Fruit fly (Drosophila melanogaster) whole organism, embryonic: Measurements from ENCODE around the gene Tlk.

Experiments
- Atf-2 ChIP-seq: fragments of 200-800 bp; sonication (Bioruptor generic); optimal IDR thresholded peaks from 2 replicates; lab custom pipeline; 2016; ENCODE audit warnings: missing biosample characterization, missing genetic modification characterization
- Atf6 ChIP-seq: fragments of 200-800 bp; sonication (Bioruptor generic); IDR thresholded peaks from 2 replicates; pipeline ENCODE4 v1.3.6; 2022; ENCODE audit warnings: missing biosample characterization, missing genetic modification characterization
- CG10979 ChIP-seq: fragments of 200-800 bp; sonication (Bioruptor generic); optimal IDR thresholded peaks from 2 replicates; lab custom pipeline; 2018; ENCODE audit warnings: missing biosample characterization, mild to moderate bottlenecking, missing genetic modification characterization, moderate library complexity
- CG12219 ChIP-seq: fragments of 200-800 bp; sonication (Bioruptor generic); optimal IDR thresholded peaks from 3 replicates; lab custom pipeline; 2018; ENCODE audit warnings: missing biosample characterization, mild to moderate bottlenecking, missing genetic modification characterization
- CG13424 ChIP-seq: fragments of 200-800 bp; sonication (Bioruptor generic); optimal IDR thresholded peaks from 2 replicates; lab custom pipeline; 2019; ENCODE audit warnings: missing biosample characterization, mild to moderate bottlenecking, missing genetic modification characterization, moderate library complexity
- CG13624 ChIP-seq: fragments of 200-800 bp; sonication (Bioruptor generic); optimal IDR thresholded peaks from 2 replicates; lab custom pipeline; 2016; ENCODE audit warnings: missing biosample characterization, missing genetic modification characterization
- CG14050 ChIP-seq: fragments of 200-800 bp; sonication (Bioruptor generic); IDR thresholded peaks from 3 replicates; pipeline ENCODE4 v1.3.6; 2022; ENCODE audit warnings: missing biosample characterization, missing genetic modification characterization
- CG15269 ChIP-seq: fragments of 200-800 bp; sonication (Bioruptor generic); optimal IDR thresholded peaks from 2 replicates; lab custom pipeline; 2018; ENCODE audit warnings: missing biosample characterization, mild to moderate bottlenecking, missing genetic modification characterization, moderate library complexity
- CG16779 ChIP-seq: fragments of 200-800 bp; sonication (Bioruptor generic); IDR thresholded peaks from 2 replicates; pipeline ENCODE4 v1.3.6; 2022; ENCODE audit warnings: missing biosample characterization, missing genetic modification characterization
- CG18619 ChIP-seq: fragments of 200-800 bp; sonication (Bioruptor generic); optimal IDR thresholded peaks from 3 replicates; lab custom pipeline; 2017; ENCODE audit warnings: missing biosample characterization, mild to moderate bottlenecking, missing genetic modification characterization
- CG2202 ChIP-seq: fragments of 200-800 bp; sonication (Bioruptor generic); optimal IDR thresholded peaks from 2 replicates; lab custom pipeline; 2018; ENCODE audit warnings: missing biosample characterization, mild to moderate bottlenecking, missing genetic modification characterization
- CG30403 ChIP-seq: fragments of 200-800 bp; sonication (Bioruptor generic); optimal IDR thresholded peaks from 3 replicates; lab custom pipeline; 2016; ENCODE audit warnings: missing biosample characterization, missing genetic modification characterization
- CG33557 ChIP-seq: fragments of 200-800 bp; sonication (Bioruptor generic); optimal IDR thresholded peaks from 2 replicates; lab custom pipeline; 2019; ENCODE audit warnings: missing biosample characterization, mild to moderate bottlenecking, missing genetic modification characterization, moderate library complexity
- CG6689 ChIP-seq: fragments of 200-800 bp; sonication (Bioruptor generic); IDR thresholded peaks from 2 replicates; pipeline ENCODE4 v1.3.6; 2022; ENCODE audit warnings: missing biosample characterization, missing genetic modification characterization
- CG6854 ChIP-seq: fragments of 200-800 bp; sonication (Bioruptor generic); optimal IDR thresholded peaks from 3 replicates; lab custom pipeline; 2017; ENCODE audit warnings: missing biosample characterization, mild to moderate bottlenecking, missing genetic modification characterization
- CG7372 ChIP-seq: fragments of 200-800 bp; sonication (Bioruptor generic); IDR thresholded peaks from 2 replicates; pipeline ENCODE4 v1.3.6; 2022; ENCODE audit warnings: missing biosample characterization, missing genetic modification characterization
- CG7556 ChIP-seq: fragments of 200-800 bp; sonication (Bioruptor generic); optimal IDR thresholded peaks from 2 replicates; lab custom pipeline; 2017; ENCODE audit warnings: missing biosample characterization, mild to moderate bottlenecking, missing genetic modification characterization
- CG7786 ChIP-seq: fragments of 200-800 bp; sonication (Bioruptor generic); optimal IDR thresholded peaks from 2 replicates; lab custom pipeline; 2016; ENCODE audit warnings: missing biosample characterization, missing genetic modification characterization
- CG8924 ChIP-seq: fragments of 200-800 bp; optimal IDR thresholded peaks from 3 replicates; lab custom pipeline; 2019; ENCODE audit warnings: missing biosample characterization, mild to moderate bottlenecking, missing genetic modification characterization, moderate library complexity
- CG9609 ChIP-seq: fragments of 200-800 bp; sonication (Bioruptor generic); optimal IDR thresholded peaks from 3 replicates; lab custom pipeline; 2016; ENCODE audit warnings: missing biosample characterization, missing genetic modification characterization
- CTCF ChIP-seq: fragments of 200-800 bp; sonication (Bioruptor generic); optimal IDR thresholded peaks from 2 replicates; lab custom pipeline; 2017; ENCODE audit warnings: missing biosample characterization, mild to moderate bottlenecking, missing genetic modification characterization, moderate library complexity
- CrebB ChIP-seq: fragments of 200-800 bp; sonication (Bioruptor generic); optimal IDR thresholded peaks from 3 replicates; lab custom pipeline; 2018; ENCODE audit warnings: missing biosample characterization, mild to moderate bottlenecking, missing genetic modification characterization
- D19B ChIP-seq: fragments of 200-800 bp; sonication (Bioruptor generic); optimal IDR thresholded peaks from 2 replicates; lab custom pipeline; 2017; ENCODE audit warnings: missing biosample characterization, mild to moderate bottlenecking, missing genetic modification characterization
- Dip3 ChIP-seq: fragments of 200-800 bp; sonication (Bioruptor generic); optimal IDR thresholded peaks from 3 replicates; lab custom pipeline; 2016; ENCODE audit warnings: missing biosample characterization, missing genetic modification characterization
- Drgx ChIP-seq: fragments of 200-800 bp; sonication (Bioruptor generic); IDR thresholded peaks from 2 replicates; pipeline ENCODE4 v1.3.6; 2022; ENCODE audit warnings: missing biosample characterization, missing genetic modification characterization
- HLH3B ChIP-seq: fragments of 200-800 bp; sonication (Bioruptor generic); IDR thresholded peaks from 2 replicates; pipeline ENCODE4 v1.3.6; 2022; ENCODE audit warnings: missing biosample characterization, missing genetic modification characterization
- HLH4C ChIP-seq: fragments of 200-800 bp; sonication (Bioruptor generic); IDR thresholded peaks from 3 replicates; pipeline ENCODE4 v1.3.6; 2022; ENCODE audit warnings: missing biosample characterization, missing genetic modification characterization; ENCODE audit not compliant: partially characterized antibody
- HmgZ ChIP-seq: fragments of 200-800 bp; sonication (Bioruptor generic); optimal IDR thresholded peaks from 2 replicates; lab custom pipeline; 2018; ENCODE audit warnings: missing biosample characterization, mild to moderate bottlenecking, missing genetic modification characterization
- MTF-1 ChIP-seq: fragments of 200-800 bp; sonication (Bioruptor generic); optimal IDR thresholded peaks from 2 replicates; lab custom pipeline; 2018; ENCODE audit warnings: missing biosample characterization, mild to moderate bottlenecking, missing genetic modification characterization, borderline replicate concordance
- NFAT ChIP-seq: fragments of 200-800 bp; sonication (Bioruptor generic); IDR thresholded peaks from 2 replicates; pipeline ENCODE4 v1.3.6; 2022; ENCODE audit warnings: missing biosample characterization, missing genetic modification characterization
- Oaz ChIP-seq: fragments of 200-800 bp; sonication (Bioruptor generic); IDR thresholded peaks from 2 replicates; pipeline ENCODE4 v1.3.6; 2022; ENCODE audit warnings: missing biosample characterization, missing genetic modification characterization
- Opbp ChIP-seq: fragments of 200-800 bp; sonication (Bioruptor generic); IDR thresholded peaks from 3 replicates; pipeline ENCODE4 v1.3.6; 2022; ENCODE audit warnings: missing biosample characterization, missing genetic modification characterization; ENCODE audit not compliant: partially characterized antibody
- Sox100B ChIP-seq: fragments of 200-800 bp; sonication (Bioruptor generic); optimal IDR thresholded peaks from 3 replicates; lab custom pipeline; 2018; ENCODE audit warnings: missing biosample characterization, mild to moderate bottlenecking, missing genetic modification characterization
- Ssrp ChIP-seq: fragments of 200-800 bp; sonication (Bioruptor generic); optimal IDR thresholded peaks from 2 replicates; lab custom pipeline; 2018; ENCODE audit warnings: missing biosample characterization, mild to moderate bottlenecking, missing genetic modification characterization, moderate library complexity
- Xrp1 ChIP-seq: fragments of 200-800 bp; sonication (Bioruptor generic); IDR thresholded peaks from 2 replicates; pipeline ENCODE4 v1.3.6; 2022; ENCODE audit warnings: missing biosample characterization, missing genetic modification characterization
- cas ChIP-seq: fragments of 200-800 bp; sonication (Bioruptor generic); IDR thresholded peaks from 2 replicates; pipeline ENCODE4 v1.3.6; 2022; ENCODE audit warnings: missing biosample characterization, missing genetic modification characterization
- crp ChIP-seq, 2 experiments: fragments of 200-800 bp; sonication (Bioruptor generic); optimal IDR thresholded peaks; 2 replicates in 1 of 2; 3 replicates in 1 of 2; lab custom pipeline; 2017; ENCODE audit warnings: missing biosample characterization in 2 of 2, missing genetic modification characterization in 2 of 2, mild to moderate bottlenecking in 1 of 2, moderate library complexity in 1 of 2
- dati ChIP-seq: fragments of 200-800 bp; sonication (Bioruptor generic); IDR thresholded peaks from 2 replicates; pipeline ENCODE4 v1.3.6; 2022; ENCODE audit warnings: missing biosample characterization, missing genetic modification characterization
- dmrt99B ChIP-seq: fragments of 200-800 bp; sonication (Bioruptor generic); optimal IDR thresholded peaks from 2 replicates; lab custom pipeline; 2018; ENCODE audit warnings: missing biosample characterization, mild to moderate bottlenecking, missing genetic modification characterization, moderate library complexity
- gsb-n ChIP-seq: fragments of 200-800 bp; sonication (Bioruptor generic); optimal IDR thresholded peaks from 3 replicates; lab custom pipeline; 2018; ENCODE audit warnings: missing biosample characterization, mild to moderate bottlenecking, missing genetic modification characterization
- gt ChIP-seq: fragments of 200-800 bp; sonication (Bioruptor generic); IDR thresholded peaks from 2 replicates; pipeline ENCODE4 v1.3.6; 2022; ENCODE audit warnings: missing biosample characterization, missing genetic modification characterization
- hkb ChIP-seq, 2 experiments: fragments of 200-800 bp in 1 of 2; fragments of >200 bp in 1 of 2; sonication (Bioruptor generic) in 1 of 2; IDR thresholded peaks in 1 of 2; optimal IDR thresholded peaks in 1 of 2; 2 replicates each; pipeline versions ENCODE4 v1.3.6 to Lab custom; 2017 to 2022; ENCODE audit warnings: missing biosample characterization in 1 of 2, missing genetic modification characterization in 1 of 2
- ind ChIP-seq: fragments of 200-800 bp; sonication (Bioruptor generic); optimal IDR thresholded peaks from 3 replicates; lab custom pipeline; 2016; ENCODE audit warnings: missing biosample characterization, missing genetic modification characterization
- nmo ChIP-seq: fragments of 200-800 bp; sonication (Bioruptor generic); optimal IDR thresholded peaks from 2 replicates; lab custom pipeline; 2018; ENCODE audit warnings: missing biosample characterization, mild to moderate bottlenecking, missing genetic modification characterization, moderate library complexity
- pnt ChIP-seq: fragments of 200-800 bp; sonication (Bioruptor generic); optimal IDR thresholded peaks from 3 replicates; lab custom pipeline; 2016; ENCODE audit warnings: missing biosample characterization, missing genetic modification characterization
- row ChIP-seq: fragments of 200-800 bp; sonication (Bioruptor generic); IDR thresholded peaks from 3 replicates; pipeline ENCODE4 v1.3.6; 2022; ENCODE audit warnings: missing biosample characterization, missing genetic modification characterization
- tgo ChIP-seq: fragments of 200-800 bp; sonication (Bioruptor generic); IDR thresholded peaks from 3 replicates; pipeline ENCODE4 v1.3.6; 2022; ENCODE audit warnings: missing biosample characterization, missing genetic modification characterization
- unpg ChIP-seq: fragments of 200-800 bp; sonication (Bioruptor generic); optimal IDR thresholded peaks from 3 replicates; lab custom pipeline; 2018; ENCODE audit warnings: missing biosample characterization, mild to moderate bottlenecking, missing genetic modification characterization, moderate library complexity
- z ChIP-seq: fragments of 200-800 bp; sonication (Bioruptor generic); IDR thresholded peaks from 3 replicates; pipeline ENCODE4 v1.3.6; 2022; ENCODE audit warnings: missing biosample characterization, missing genetic modification characterization

Gene Tlk

dm6 chrX:3761318-3762081 lies 41.7 kb downstream of the Tlk start (continued):
- TF ChIP-seq D19B (GFP tag; lab: Kevin White, UChicago) = no peak
- peak; percentile 11 for TF ChIP-seq nmo
- no peak for TF ChIP-seq pnt (GFP tag; lab: Kevin White, UChicago)
- peak; percentile 37 for TF ChIP-seq Sox100B
- TF ChIP-seq NFAT = no peak
- TF ChIP-seq CG14050 (GFP tag; lab: Robert Waterston, UW) = no peak
- TF ChIP-seq MTF-1 (GFP tag; lab: Kevin White, UChicago) = no peak
- peak; percentile 36 for TF ChIP-seq dmrt99B (tag; lab: Kevin White, UChicago)
- no peak for TF ChIP-seq CG9609
- TF ChIP-seq HmgZ (tag; lab: Kevin White, UChicago) = no peak
- peak; percentile 13 for TF ChIP-seq CG8924 (tag; lab: Kevin White, UChicago)
- no peak for TF ChIP-seq hkb (optimal IDR thresholded peaks at IDR 0.05; lab: Kevin White, UChicago)
- peak; percentile 45; the same call in 1 of the 2 replicates for TF ChIP-seq hkb (GFP tag; IDR thresholded peaks at IDR 0.05; lab: Robert Waterston, UW)
- TF ChIP-seq CG7786 (GFP tag; lab: Kevin White, UChicago) = no peak
- no peak for TF ChIP-seq CG7372
- no peak for TF ChIP-seq cas (GFP tag; lab: Robert Waterston, UW)
- no peak for TF ChIP-seq ind (GFP tag; lab: Kevin White, UChicago)
- TF ChIP-seq row = 0 out of 3 replicates have a peak, but pooled peaks have one; percentile 25
- TF ChIP-seq gt (GFP tag; lab: Robert Waterston, UW) = no peak
- TF ChIP-seq CG33557 (GFP tag; lab: Kevin White, UChicago) = no peak
- TF ChIP-seq CG6854 = no peak
- peak; percentile 25 for TF ChIP-seq Atf-2 (GFP tag; lab: Kevin White, UChicago)
- no peak for TF ChIP-seq gsb-n (tag; lab: Kevin White, UChicago)
- no peak for TF ChIP-seq CTCF (GFP tag; lab: Kevin White, UChicago)
- peak; percentile 22; the same call in 1 of the 2 replicates for TF ChIP-seq Atf6 (GFP tag; lab: Robert Waterston, UW)
- TF ChIP-seq CG10979 (tag; lab: Kevin White, UChicago) = no peak
- no peak for TF ChIP-seq Dip3 (GFP tag; lab: Kevin White, UChicago)
- peak; percentile 20 for TF ChIP-seq CG7556 (GFP tag; lab: Kevin White, UChicago)
- TF ChIP-seq CG13624 (GFP tag; lab: Kevin White, UChicago) = peak; percentile 48
- no peak for TF ChIP-seq HLH4C (GFP tag; lab: Robert Waterston, UW)
- TF ChIP-seq CG30403 (GFP tag; lab: Kevin White, UChicago) = peak; percentile 39
- TF ChIP-seq unpg = peak; percentile 23
- TF ChIP-seq Oaz (GFP tag; lab: Robert Waterston, UW) = no peak
- TF ChIP-seq HLH3B (GFP tag; lab: Robert Waterston, UW) = 0 out of 2 replicates have a peak, but pooled peaks have one; percentile 20
- no peak for TF ChIP-seq dati (GFP tag; lab: Robert Waterston, UW)
- TF ChIP-seq CG16779 (GFP tag; lab: Robert Waterston, UW) = no peak
- no peak for TF ChIP-seq CG12219 (GFP tag; lab: Kevin White, UChicago)
- TF ChIP-seq CG15269 (tag; lab: Kevin White, UChicago) = peak; percentile 59
- TF ChIP-seq z (GFP tag; lab: Robert Waterston, UW) = no peak
- no peak for TF ChIP-seq crp (GFP tag; optimal IDR thresholded peaks at IDR 0.05; lab: Kevin White, UChicago)
- no peak for TF ChIP-seq Ssrp (tag; lab: Kevin White, UChicago)
- peak; percentile 34 for TF ChIP-seq CG13424 (tag; lab: Kevin White, UChicago)
- peak; percentile 28; the same call in 1 of the 2 replicates for TF ChIP-seq Xrp1 (GFP tag; lab: Robert Waterston, UW)
- TF ChIP-seq CG6689 (GFP tag; lab: Robert Waterston, UW) = 0 out of 2 replicates have a peak, but pooled peaks have one; percentile 29
- no peak for TF ChIP-seq CrebB
- TF ChIP-seq Drgx (GFP tag; lab: Robert Waterston, UW) = peak; percentile 66
- no peak for TF ChIP-seq Opbp
- peak; percentile 23 for TF ChIP-seq CG18619
- TF ChIP-seq tgo (GFP tag; lab: Robert Waterston, UW) = peak; percentile 33; the same call in 2 of the 3 replicates
- no peak for TF ChIP-seq CG2202
